Fruit fly (Drosophila melanogaster) whole organism, prepupa: Measurements from ENCODE around the gene rdog.

Experiments
- CG32006 ChIP-seq: fragments of 200-800 bp; sonication (Bioruptor generic); optimal IDR thresholded peaks from 3 replicates; lab custom pipeline; 2017; ENCODE audit warnings: missing biosample characterization, mild to moderate bottlenecking, missing genetic modification characterization
- CG8632 ChIP-seq: fragments of 200-800 bp; sonication (Bioruptor generic); optimal IDR thresholded peaks from 3 replicates; lab custom pipeline; 2016; ENCODE audit warnings: missing biosample characterization, missing genetic modification characterization
- Eip78C ChIP-seq: fragments of 200-800 bp; sonication (Bioruptor generic); peaks from one replicate; lab custom pipeline; 2016; ENCODE audit warnings: missing biosample characterization, missing genetic modification characterization
- cyc ChIP-seq: fragments of 200-800 bp; sonication (Bioruptor generic); optimal IDR thresholded peaks from 3 replicates; lab custom pipeline; 2016; ENCODE audit warnings: missing biosample characterization, missing genetic modification characterization

dm6 chr3R:29146710-29147109 is 11.2 kb upstream of the rdog start, which contains the start of gene CG14511:
- TF ChIP-seq CG8632 (GFP tag; lab: Kevin White, UChicago) = no peak
- TF ChIP-seq Eip78C (GFP tag; lab: Kevin White, UChicago) = peak; percentile 2
- no peak for TF ChIP-seq CG32006 (GFP tag; lab: Kevin White, UChicago)
- TF ChIP-seq cyc = no peak
